Worm (Caenorhabditis elegans) whole organism, mixed stage, embryonic: ENCODE data around the gene cid-1.
A peak's percentile ranks its signal among the peaks of the same experiment; 100 is the strongest.

ENCODE experiments used
- blmp-1 ChIP-seq: fragments of 150-350 bp; optimal IDR thresholded peaks from 2 replicates; lab custom pipeline; 2014; ENCODE audit warnings: missing biosample characterization, missing genetic modification characterization
- elt-1 ChIP-seq: sonication (generic microtip); optimal IDR thresholded peaks from 2 replicates; lab custom pipeline; 2017; ENCODE audit warnings: missing genetic modification characterization, mild to moderate bottlenecking, missing compliant biosample characterization, antibody characterized with exemption, moderate library complexity, borderline replicate concordance; ENCODE audit not compliant: insufficient read depth
- elt-3 ChIP-seq: fragments of 150-350 bp; optimal IDR thresholded peaks from 2 replicates; lab custom pipeline; 2014; ENCODE audit warnings: missing biosample characterization, missing genetic modification characterization
- mep-1 ChIP-seq: fragments of 150-350 bp; optimal IDR thresholded peaks from 2 replicates; lab custom pipeline; 2017; ENCODE audit warnings: missing biosample characterization, missing genetic modification reagents, missing genetic modification characterization, inconsistent platforms
- nhr-237 ChIP-seq: fragments of 150-350 bp; optimal IDR thresholded peaks from 2 replicates; lab custom pipeline; 2014; ENCODE audit warnings: missing biosample characterization, missing genetic modification characterization
- nhr-28 ChIP-seq: fragments of 150-350 bp; optimal IDR thresholded peaks from 2 replicates; lab custom pipeline; 2014; ENCODE audit warnings: missing biosample characterization, missing genetic modification characterization
- pha-4 ChIP-seq: fragments of 150-350 bp; optimal IDR thresholded peaks from 2 replicates; lab custom pipeline; 2018; ENCODE audit warnings: missing biosample characterization, missing genetic modification reagents, missing genetic modification characterization

- TF ChIP-seq mep-1 (tag; lab: Kevin White, UChicago) (no peak), pha-4 (tag; lab: Kevin White, UChicago) (peak; percentile 8), blmp-1 (no peak), elt-1 (tag; lab: Kevin White, UChicago) (no peak), nhr-237 (no peak), elt-3 (tag; lab: Kevin White, UChicago) (no peak), nhr-28 (tag; lab: Kevin White, UChicago) (no peak)
Observed at ce11 chrIII:5222777-5223176, 49.1 kb downstream of the cid-1 start.
